Fruit fly (Drosophila melanogaster): Measurements from ENCODE around the gene CG42779.

CG42779 gene

DNA sequence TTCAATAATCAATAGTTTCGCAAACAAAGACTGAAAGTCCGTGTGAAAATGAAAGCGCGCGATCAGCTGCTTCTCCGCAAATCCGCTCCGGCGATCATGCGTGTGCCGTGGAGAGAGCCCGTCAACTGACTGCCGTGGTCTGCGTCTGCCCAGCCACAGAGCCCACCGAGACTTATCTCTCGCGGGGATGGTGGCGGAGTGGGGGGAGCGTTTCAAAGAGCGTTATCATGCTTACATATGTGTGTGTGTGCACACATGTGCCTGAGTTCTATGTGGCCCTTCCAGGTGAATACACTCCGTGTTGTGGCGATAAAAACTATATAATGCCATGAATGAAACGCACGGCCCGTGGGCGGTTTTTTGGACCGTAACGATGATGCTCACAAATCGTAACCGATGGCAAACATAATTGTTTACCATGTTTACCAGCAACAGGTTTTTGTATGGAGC lies 43.4 kb upstream of the CG42779 start (continued):
- no peak for TF ChIP-seq slou (GFP tag; optimal IDR thresholded peaks at IDR 0.05)
- TF ChIP-seq ERR (GFP tag; optimal IDR thresholded peaks at IDR 0.05) = peak; percentile 5
- no peak for TF ChIP-seq CG3407 (GFP tag; optimal IDR thresholded peaks at IDR 0.05)
- no peak for TF ChIP-seq hbn (GFP tag; IDR thresholded peaks at IDR 0.05; ENCODE audit: partially characterized antibody)
- TF ChIP-seq CG32772 (GFP tag; IDR thresholded peaks at IDR 0.05) = no peak
- TF ChIP-seq CG1233 (GFP tag; optimal IDR thresholded peaks at IDR 0.05) = peak; percentile 29
- TF ChIP-seq hth (optimal IDR thresholded peaks at IDR 0.05) = no peak
- no peak for TF ChIP-seq Abd-B (GFP tag; optimal IDR thresholded peaks at IDR 0.05)
- no peak for TF ChIP-seq CG13424 (tag; optimal IDR thresholded peaks at IDR 0.05)
- TF ChIP-seq amos (GFP tag; IDR thresholded peaks at IDR 0.05; ENCODE audit: partially characterized antibody) = no peak; the same call in 1 of the 2 replicates
- no peak for TF ChIP-seq CG6791 (GFP tag; IDR thresholded peaks at IDR 0.05; ENCODE audit: partially characterized antibody)
- TF ChIP-seq CG3726 (GFP tag; IDR thresholded peaks at IDR 0.05) = no peak
- TF ChIP-seq CG15514 (GFP tag; optimal IDR thresholded peaks at IDR 0.05) = peak; percentile 22
- no peak for TF ChIP-seq Hmx (GFP tag; optimal IDR thresholded peaks at IDR 0.05)
- peak; percentile 29; the same call in 1 of the 2 replicates for TF ChIP-seq seq (GFP tag; IDR thresholded peaks at IDR 0.05)
- TF ChIP-seq aop (GFP tag; IDR thresholded peaks at IDR 0.05) = no peak
- no peak for TF ChIP-seq fd96Cb (tag; optimal IDR thresholded peaks at IDR 0.05)
- TF ChIP-seq CG31224 (GFP tag; IDR thresholded peaks at IDR 0.05) = no peak
- TF ChIP-seq row (GFP tag; IDR thresholded peaks at IDR 0.05) = no peak; the same call in 2 of the 3 replicates
- TF ChIP-seq odd (GFP tag; optimal IDR thresholded peaks at IDR 0.05) = peak; percentile 1
- peak; percentile 12; the same call in 1 of the 3 replicates for TF ChIP-seq so (GFP tag; IDR thresholded peaks at IDR 0.05)
- TF ChIP-seq tna (GFP tag; IDR thresholded peaks at IDR 0.05; ENCODE audit: partially characterized antibody) = peak; percentile 36; the same call in 1 of the 2 replicates
- TF ChIP-seq wek (GFP tag; optimal IDR thresholded peaks at IDR 0.05) = no peak
- TF ChIP-seq fd64A (GFP tag; optimal IDR thresholded peaks at IDR 0.05) = no peak
- TF ChIP-seq ttk (GFP tag; IDR thresholded peaks at IDR 0.05) = no peak
- TF ChIP-seq CG11398 (GFP tag; optimal IDR thresholded peaks at IDR 0.05) = no peak
- peak; percentile 23 for TF ChIP-seq scrt (GFP tag; optimal IDR thresholded peaks at IDR 0.05)
- no peak for TF ChIP-seq ro (GFP tag; IDR thresholded peaks at IDR 0.05)
- TF ChIP-seq Scr (GFP tag; IDR thresholded peaks at IDR 0.05; ENCODE audit: partially characterized antibody) = peak; percentile 24; the same call in 1 of the 2 replicates
- peak; percentile 6 for TF ChIP-seq vfl (GFP tag; optimal IDR thresholded peaks at IDR 0.05)
- TF ChIP-seq GATAe (GFP tag; conservative IDR thresholded peaks at IDR 0.05) = peak; percentile 95
- TF ChIP-seq Atf-2 (GFP tag; optimal IDR thresholded peaks at IDR 0.05) = no peak
- peak; percentile 58 for TF ChIP-seq sob (GFP tag; IDR thresholded peaks at IDR 0.05)
- no peak for TF ChIP-seq nmo (GFP tag; optimal IDR thresholded peaks at IDR 0.05)
- no peak for TF ChIP-seq CG11504 (tag; optimal IDR thresholded peaks at IDR 0.05)
- TF ChIP-seq crp (GFP tag; optimal IDR thresholded peaks at IDR 0.05) = peak in 1 of 2 experiments; percentile 51
- TF ChIP-seq CG8281 (tag; optimal IDR thresholded peaks at IDR 0.05) = no peak
- no peak for TF ChIP-seq E2f2 (GFP tag; IDR thresholded peaks at IDR 0.05)
- TF ChIP-seq ham (GFP tag; IDR thresholded peaks at IDR 0.05) = no peak
- peak; percentile 38; the same call in 1 of the 2 replicates for TF ChIP-seq vvl (GFP tag; IDR thresholded peaks at IDR 0.05)
- TF ChIP-seq CG11696 (GFP tag; IDR thresholded peaks at IDR 0.05) = no peak
- no peak for TF ChIP-seq Ssrp (tag; optimal IDR thresholded peaks at IDR 0.05)
- TF ChIP-seq ash1 (GFP tag; optimal IDR thresholded peaks at IDR 0.05) = no peak
- no peak for TF ChIP-seq CG14965 (GFP tag; optimal IDR thresholded peaks at IDR 0.05; ENCODE audit: borderline replicate concordance)
- no peak for TF ChIP-seq Xbp1 (GFP tag; optimal IDR thresholded peaks at IDR 0.05)
- no peak for TF ChIP-seq dati (GFP tag; IDR thresholded peaks at IDR 0.05)
- no peak for TF ChIP-seq zfh1 (GFP tag; IDR thresholded peaks at IDR 0.05)
- no peak for TF ChIP-seq CG11560 (tag; IDR thresholded peaks at IDR 0.05)
- no peak for TF ChIP-seq pan (optimal IDR thresholded peaks at IDR 0.05)
- TF ChIP-seq pan (GFP tag; optimal IDR thresholded peaks at IDR 0.05 in 1 of 2, IDR thresholded peaks at IDR 0.05 in 1 of 2) = no peak
- TF ChIP-seq pho (GFP tag; optimal IDR thresholded peaks at IDR 0.05) = no peak

All from whole organism, embryonic.